Worm (Caenorhabditis elegans) whole organism, L1 larva: ENCODE data around the gene C07C7.1.

Experiments
- fos-1 ChIP-seq: fragments of 150-350 bp; optimal IDR thresholded peaks from 2 replicates; lab custom pipeline; 2014; ENCODE audit warnings: missing biosample characterization, missing genetic modification characterization
- nhr-28 ChIP-seq: fragments of 150-350 bp; optimal IDR thresholded peaks from 2 replicates; lab custom pipeline; 2014; ENCODE audit warnings: missing biosample characterization, missing genetic modification characterization
- xbp-1 ChIP-seq: sonication (generic microtip); optimal IDR thresholded peaks from 2 replicates; lab custom pipeline; 2016; ENCODE audit warnings: missing genetic modification characterization, missing compliant biosample characterization

ce11 chrIV:9232421-9233141 is 47.9 kb downstream of the C07C7.1 start, which contains the start of gene Y11D7A.3:
- TF ChIP-seq nhr-28 (tag; lab: Kevin White, UChicago) (no peak), fos-1 (tag; lab: Kevin White, UChicago) (no peak), xbp-1 (tag; lab: Kevin White, UChicago) (no peak)
